Fruit fly (Drosophila melanogaster): ENCODE measurements around the gene Pex14.

dm6 chr3L:20732492-20732891 is 46.1 kb upstream of the Pex14 start:
- TF ChIP-seq Gug (GFP tag; IDR thresholded peaks at IDR 0.05) (no peak), Blimp-1 (GFP tag; optimal IDR thresholded peaks at IDR 0.05) (no peak), fkh (GFP tag; optimal IDR thresholded peaks at IDR 0.05) (no peak), vri (GFP tag; optimal IDR thresholded peaks at IDR 0.05) (no peak), cyc (GFP tag; optimal IDR thresholded peaks at IDR 0.05) (peak; percentile 19), topi (GFP tag; optimal IDR thresholded peaks at IDR 0.05) (no peak), CG6792 (GFP tag; optimal IDR thresholded peaks at IDR 0.05) (no peak), CG32006 (GFP tag; optimal IDR thresholded peaks at IDR 0.05) (peak; percentile 32), Hr39 (GFP tag; optimal IDR thresholded peaks at IDR 0.05) (no peak), ss (GFP tag; optimal IDR thresholded peaks at IDR 0.05) (peak in 1 of 2 experiments; percentile 21), dac (GFP tag; optimal IDR thresholded peaks at IDR 0.05) (no peak), CG6808 (GFP tag; optimal IDR thresholded peaks at IDR 0.05) (no peak)

Measured in whole organism, prepupa.